2 fruit fly cellular contexts compared by ENCODE assay signal in genomic region chr3R:29755248-29755647, dm6.
TF ChIP-seq lines count a peak whose summit lies in the region.

No protein-coding gene starts in this region.

TF ChIP-seq in whole organism, embryonic, 481 proteins besides CTCF, POLR2A, EP300 and RAD21 (continued from another document and continues in another):
- TF ChIP-seq ap (GFP tag; IDR thresholded peaks at IDR 0.05; lab: Robert Waterston, UW) (0 out of 2 replicates have a peak, but pooled peaks have one; percentile 11), slbo (GFP tag; IDR thresholded peaks at IDR 0.05; lab: Robert Waterston, UW) (peak; percentile 46), CG5953 (GFP tag; IDR thresholded peaks at IDR 0.05; lab: Robert Waterston, UW) (0 out of 2 replicates have a peak, but pooled peaks have one; percentile 9), az2 (GFP tag; optimal IDR thresholded peaks at IDR 0.05; lab: Kevin White, UChicago) (peak; percentile 10), CG7357 (GFP tag; IDR thresholded peaks at IDR 0.05; lab: Robert Waterston, UW) (0 out of 3 replicates have a peak, but pooled peaks have one; percentile 26), CG30403 (GFP tag; optimal IDR thresholded peaks at IDR 0.05; lab: Kevin White, UChicago) (peak; percentile 12), ci (GFP tag; IDR thresholded peaks at IDR 0.05; lab: Robert Waterston, UW) (peak; percentile 68), unpg (GFP tag; optimal IDR thresholded peaks at IDR 0.05; lab: Kevin White, UChicago) (peak; percentile 19), Meics (GFP tag; optimal IDR thresholded peaks at IDR 0.05; lab: Kevin White, UChicago) (no peak), ATbp (GFP tag; optimal IDR thresholded peaks at IDR 0.05; lab: Kevin White, UChicago) (peak; percentile 46), CG9727 (GFP tag; optimal IDR thresholded peaks at IDR 0.05; lab: Kevin White, UChicago) (no peak), CG7839 (tag; optimal IDR thresholded peaks at IDR 0.05; lab: Kevin White, UChicago) (no peak), dpn (GFP tag; optimal IDR thresholded peaks at IDR 0.05; lab: Kevin White, UChicago) (peak in 1 of 2 experiments; percentile 21), CG12391 (tag; optimal IDR thresholded peaks at IDR 0.05; lab: Kevin White, UChicago) (no peak), zfh1 (GFP tag; IDR thresholded peaks at IDR 0.05; lab: Robert Waterston, UW) (peak; percentile 59; the same call in 2 of the 3 replicates), CG11560 (tag; IDR thresholded peaks at IDR 0.05; lab: Robert Waterston, UW) (0 out of 3 replicates have a peak, but pooled peaks have one; percentile 35), fd96Cb (tag; optimal IDR thresholded peaks at IDR 0.05; lab: Kevin White, UChicago) (peak; percentile 1), Ssrp (tag; optimal IDR thresholded peaks at IDR 0.05; lab: Kevin White, UChicago) (peak; percentile 11), ems (GFP tag; optimal IDR thresholded peaks at IDR 0.05; lab: Kevin White, UChicago) (peak; percentile 3), CG9817 (tag; optimal IDR thresholded peaks at IDR 0.05; lab: Kevin White, UChicago) (peak; percentile 32), ase (GFP tag; IDR thresholded peaks at IDR 0.05; lab: Robert Waterston, UW) (peak; percentile 61; the same call in 2 of the 3 replicates), Sry-δ (GFP tag; optimal IDR thresholded peaks at IDR 0.05; lab: Kevin White, UChicago) (no peak), CG12942 (GFP tag; optimal IDR thresholded peaks at IDR 0.05; lab: Kevin White, UChicago) (no peak), H2.0 (GFP tag; IDR thresholded peaks at IDR 0.05; lab: Robert Waterston, UW) (no peak), phol (tag; optimal IDR thresholded peaks at IDR 0.05; lab: Kevin White, UChicago) (peak; percentile 9), D (optimal IDR thresholded peaks at IDR 0.05; lab: Kevin White, UChicago) (no peak), D (GFP tag; optimal IDR thresholded peaks at IDR 0.05; lab: Kevin White, UChicago) (no peak), bsh (GFP tag; optimal IDR thresholded peaks at IDR 0.05; lab: Kevin White, UChicago) (peak in 1 of 2 experiments; percentile 4), ash1 (GFP tag; optimal IDR thresholded peaks at IDR 0.05; lab: Kevin White, UChicago) (no peak), HLH3B (GFP tag; IDR thresholded peaks at IDR 0.05; lab: Robert Waterston, UW) (peak; percentile 45; the same call in 1 of the 2 replicates), CG11085 (GFP tag; IDR thresholded peaks at IDR 0.05; lab: Robert Waterston, UW) (no peak), ara (GFP tag; IDR thresholded peaks at IDR 0.05; lab: Robert Waterston, UW) (peak; percentile 34; the same call in 1 of the 2 replicates), Adf1 (GFP tag; IDR thresholded peaks at IDR 0.05; lab: Robert Waterston, UW) (no peak), Awh (GFP tag; IDR thresholded peaks at IDR 0.05; lab: Robert Waterston, UW) (peak; percentile 45; the same call in 1 of the 2 replicates), CG7556 (GFP tag; optimal IDR thresholded peaks at IDR 0.05; lab: Kevin White, UChicago) (no peak), CG15601 (tag; optimal IDR thresholded peaks at IDR 0.05; lab: Kevin White, UChicago) (no peak), hkb (optimal IDR thresholded peaks at IDR 0.05; lab: Kevin White, UChicago) (no peak), hkb (GFP tag; IDR thresholded peaks at IDR 0.05; lab: Robert Waterston, UW) (0 out of 2 replicates have a peak, but pooled peaks have one; percentile 14), CG17328 (GFP tag; IDR thresholded peaks at IDR 0.05; lab: Robert Waterston, UW) (0 out of 2 replicates have a peak, but pooled peaks have one; percentile 18), Abd-B (GFP tag; optimal IDR thresholded peaks at IDR 0.05; lab: Kevin White, UChicago) (no peak), esg (GFP tag; conservative IDR thresholded peaks at IDR 0.05; lab: Robert Waterston, UW) (0 out of 2 replicates have a peak, but pooled peaks have one; percentile 21), CG17612 (GFP tag; IDR thresholded peaks at IDR 0.05; lab: Robert Waterston, UW) (no peak), stc (GFP tag; IDR thresholded peaks at IDR 0.05; lab: Robert Waterston, UW) (0 out of 2 replicates have a peak, but pooled peaks have one; percentile 27), CG14050 (GFP tag; IDR thresholded peaks at IDR 0.05; lab: Robert Waterston, UW) (peak; percentile 38; the same call in 2 of the 3 replicates), CG10979 (tag; optimal IDR thresholded peaks at IDR 0.05; lab: Kevin White, UChicago) (peak; percentile 20), sens (GFP tag; lab: Kevin White, UChicago) (peak; percentile 73), sc (optimal IDR thresholded peaks at IDR 0.05; lab: Kevin White, UChicago) (no peak), sc (GFP tag; optimal IDR thresholded peaks at IDR 0.05; lab: Kevin White, UChicago) (no peak), H15 (GFP tag; IDR thresholded peaks at IDR 0.05; lab: Robert Waterston, UW) (peak; percentile 53; the same call in 1 of the 3 replicates), lmd (GFP tag; IDR thresholded peaks at IDR 0.05; lab: Robert Waterston, UW) (peak; percentile 40; the same call in 1 of the 2 replicates), pros (GFP tag; optimal IDR thresholded peaks at IDR 0.05; lab: Kevin White, UChicago) (no peak), Doc3 (GFP tag; IDR thresholded peaks at IDR 0.05; lab: Robert Waterston, UW; ENCODE audit: partially characterized antibody) (no peak), CG9609 (GFP tag; optimal IDR thresholded peaks at IDR 0.05; lab: Kevin White, UChicago) (no peak), CG17359 (tag; optimal IDR thresholded peaks at IDR 0.05; lab: Kevin White, UChicago) (peak; percentile 37), fru (optimal IDR thresholded peaks at IDR 0.05; lab: Kevin White, UChicago) (no peak), Mrtf (GFP tag; IDR thresholded peaks at IDR 0.05; lab: Robert Waterston, UW) (peak; percentile 32; the same call in 1 of the 3 replicates), CG10366 (GFP tag; IDR thresholded peaks at IDR 0.05; lab: Robert Waterston, UW) (peak; percentile 43; the same call in 1 of the 2 replicates), Optix (GFP tag; IDR thresholded peaks at IDR 0.05; lab: Robert Waterston, UW) (peak; percentile 25; the same call in 1 of the 3 replicates), z (GFP tag; IDR thresholded peaks at IDR 0.05; lab: Robert Waterston, UW) (0 out of 3 replicates have a peak, but pooled peaks have one; percentile 18), CG6689 (GFP tag; IDR thresholded peaks at IDR 0.05; lab: Robert Waterston, UW) (peak; percentile 30; the same call in 1 of the 2 replicates), nerfin-1 (tag; optimal IDR thresholded peaks at IDR 0.05; lab: Kevin White, UChicago) (no peak), Gug (GFP tag; IDR thresholded peaks at IDR 0.05; lab: Robert Waterston, UW) (peak; percentile 29; the same call in 1 of the 4 replicates)

TF ChIP-seq in whole organism, prepupa, 60 proteins besides CTCF, POLR2A, EP300 and RAD21 (continued from another document):
- TF ChIP-seq svp (GFP tag; lab: Kevin White, UChicago) = no peak
- no peak for TF ChIP-seq Smox (GFP tag; optimal IDR thresholded peaks at IDR 0.05; lab: Kevin White, UChicago)
- TF ChIP-seq pdm3 (GFP tag; optimal IDR thresholded peaks at IDR 0.05; lab: Kevin White, UChicago) = no peak
- no peak for TF ChIP-seq Blimp-1 (GFP tag; optimal IDR thresholded peaks at IDR 0.05; lab: Kevin White, UChicago)
- TF ChIP-seq CG3919 (GFP tag; optimal IDR thresholded peaks at IDR 0.05; lab: Kevin White, UChicago) = no peak
- no peak for TF ChIP-seq Eip75B (GFP tag; optimal IDR thresholded peaks at IDR 0.05; lab: Kevin White, UChicago)
- peak; percentile 53 for TF ChIP-seq CG11294 (GFP tag; IDR thresholded peaks at IDR 0.05; lab: Robert Waterston, UW)
- no peak for TF ChIP-seq CG11902 (GFP tag; optimal IDR thresholded peaks at IDR 0.05; lab: Kevin White, UChicago)
- TF ChIP-seq CG16779 (tag; optimal IDR thresholded peaks at IDR 0.05; lab: Kevin White, UChicago) = no peak
- no peak for TF ChIP-seq Sox102F (GFP tag; optimal IDR thresholded peaks at IDR 0.05; lab: Kevin White, UChicago)
- no peak for TF ChIP-seq Ets96B (tag; optimal IDR thresholded peaks at IDR 0.05; lab: Kevin White, UChicago)
- peak; percentile 69; the same call in 2 of the 3 replicates for TF ChIP-seq CG6163 (GFP tag; IDR thresholded peaks at IDR 0.05; lab: Robert Waterston, UW)
- no peak for TF ChIP-seq dac (GFP tag; optimal IDR thresholded peaks at IDR 0.05; lab: Kevin White, UChicago)
- no peak for TF ChIP-seq CG6854 (GFP tag; optimal IDR thresholded peaks at IDR 0.05; lab: Kevin White, UChicago)
- TF ChIP-seq CG6276 (GFP tag; optimal IDR thresholded peaks at IDR 0.05; lab: Kevin White, UChicago) = no peak
- TF ChIP-seq Hr4 (GFP tag; optimal IDR thresholded peaks at IDR 0.05; lab: Kevin White, UChicago) = no peak
- TF ChIP-seq OdsH (GFP tag; optimal IDR thresholded peaks at IDR 0.05; lab: Kevin White, UChicago) = no peak
- TF ChIP-seq Gug (GFP tag; IDR thresholded peaks at IDR 0.05; lab: Robert Waterston, UW) = peak; percentile 80
- no peak for TF ChIP-seq CG4318 (GFP tag; optimal IDR thresholded peaks at IDR 0.05; lab: Kevin White, UChicago)
- TF ChIP-seq Hr38 (GFP tag; optimal IDR thresholded peaks at IDR 0.05; lab: Kevin White, UChicago) = no peak
- TF ChIP-seq CG3032 (tag; optimal IDR thresholded peaks at IDR 0.05; lab: Kevin White, UChicago) = no peak
- no peak for TF ChIP-seq esn (GFP tag; optimal IDR thresholded peaks at IDR 0.05; lab: Kevin White, UChicago)
- TF ChIP-seq CG9139 (GFP tag; optimal IDR thresholded peaks at IDR 0.05; lab: Kevin White, UChicago) = no peak
- no peak for TF ChIP-seq lz (GFP tag; optimal IDR thresholded peaks at IDR 0.05; lab: Kevin White, UChicago)
- TF ChIP-seq CG6792 (GFP tag; optimal IDR thresholded peaks at IDR 0.05; lab: Kevin White, UChicago) = no peak
- no peak for TF ChIP-seq achi (GFP tag; optimal IDR thresholded peaks at IDR 0.05; lab: Kevin White, UChicago)
